Worm (Caenorhabditis elegans) whole organism, late embryonic: Measurements from ENCODE around the gene efhc-1.

Experiments
- C08G9.2 ChIP-seq: sonication (generic microtip); optimal IDR thresholded peaks from 2 replicates; lab custom pipeline; 2016; ENCODE audit warnings: mild to moderate bottlenecking, missing genetic modification characterization, moderate library complexity, missing compliant biosample characterization
- C38D4.7 ChIP-seq: fragments of 200-800 bp; sonication (Bioruptor generic); optimal IDR thresholded peaks from 2 replicates; lab custom pipeline; 2018; ENCODE audit warnings: mild to moderate bottlenecking, missing genetic modification characterization, moderate library complexity, missing compliant biosample characterization
- F13H6.1 ChIP-seq: sonication (generic microtip); optimal IDR thresholded peaks from 2 replicates; lab custom pipeline; 2016; ENCODE audit warnings: missing genetic modification characterization, missing compliant biosample characterization
- K09A11.1 ChIP-seq: sonication (generic microtip); optimal IDR thresholded peaks from 2 replicates; lab custom pipeline; 2017; ENCODE audit warnings: antibody characterized with exemption, mild to moderate bottlenecking, missing genetic modification characterization, missing compliant biosample characterization; ENCODE audit not compliant: insufficient read depth
- T23F11.4 ChIP-seq: fragments of 200-800 bp; sonication (Bioruptor generic); optimal IDR thresholded peaks from 2 replicates; lab custom pipeline; 2018; ENCODE audit warnings: mild to moderate bottlenecking, missing genetic modification characterization, missing compliant biosample characterization
- Y22D7AL.16 ChIP-seq: sonication (generic microtip); optimal IDR thresholded peaks from 2 replicates; lab custom pipeline; 2016; ENCODE audit warnings: missing genetic modification characterization, missing compliant biosample characterization
- ceh-14 ChIP-seq: sonication (generic microtip); optimal IDR thresholded peaks from 2 replicates; lab custom pipeline; 2016; ENCODE audit warnings: missing genotype, missing genetic modification characterization, missing compliant biosample characterization
- ceh-18 ChIP-seq: sonication (generic microtip); optimal IDR thresholded peaks from 2 replicates; lab custom pipeline; 2016; ENCODE audit warnings: missing genetic modification characterization, missing compliant biosample characterization
- ceh-19 ChIP-seq: fragments of 200-800 bp; sonication (Bioruptor generic); optimal IDR thresholded peaks from 2 replicates; lab custom pipeline; 2018; ENCODE audit warnings: mild to moderate bottlenecking, missing genetic modification characterization, missing compliant biosample characterization
- ceh-2 ChIP-seq: sonication (generic microtip); optimal IDR thresholded peaks from 2 replicates; lab custom pipeline; 2016; ENCODE audit warnings: missing genotype, missing genetic modification characterization, missing compliant biosample characterization
- ceh-30 ChIP-seq: fragments of 150-350 bp; optimal IDR thresholded peaks from 2 replicates; lab custom pipeline; 2014; ENCODE audit warnings: missing biosample characterization, missing genetic modification characterization
- ceh-34 ChIP-seq: sonication (generic microtip); optimal IDR thresholded peaks from 2 replicates; lab custom pipeline; 2016; ENCODE audit warnings: mild to moderate bottlenecking, missing genetic modification characterization, missing compliant biosample characterization
- ceh-45 ChIP-seq: fragments of 200-800 bp; sonication (Bioruptor generic); IDR thresholded peaks from 2 replicates; pipeline ENCODE4 v1.3.6; 2022; ENCODE audit warnings: missing genetic modification reagents, missing genetic modification characterization, missing compliant biosample characterization
- ceh-48 ChIP-seq: sonication (generic microtip); optimal IDR thresholded peaks from 2 replicates; lab custom pipeline; 2016; ENCODE audit warnings: missing genetic modification characterization, inconsistent platforms, missing compliant biosample characterization
- ceh-6 ChIP-seq: fragments of 200-800 bp; sonication (Bioruptor generic); optimal IDR thresholded peaks from 2 replicates; lab custom pipeline; 2018; ENCODE audit warnings: mild to moderate bottlenecking, missing genetic modification characterization, missing compliant biosample characterization
- ceh-9 ChIP-seq: sonication (generic microtip); optimal IDR thresholded peaks from 2 replicates; lab custom pipeline; 2016; ENCODE audit warnings: mild to moderate bottlenecking, missing genetic modification characterization, inconsistent platforms, missing compliant biosample characterization
- che-1 ChIP-seq: sonication (generic microtip); optimal IDR thresholded peaks from 2 replicates; lab custom pipeline; 2016; ENCODE audit warnings: mild to moderate bottlenecking, missing genetic modification characterization, missing compliant biosample characterization
- dmd-4 ChIP-seq: sonication (generic microtip); optimal IDR thresholded peaks from 2 replicates; lab custom pipeline; 2016; ENCODE audit warnings: borderline replicate concordance, missing genetic modification characterization, missing compliant biosample characterization
- dve-1 ChIP-seq: sonication (generic microtip); optimal IDR thresholded peaks from 2 replicates; lab custom pipeline; 2017; ENCODE audit warnings: antibody characterized with exemption, mild to moderate bottlenecking, missing genetic modification characterization, missing compliant biosample characterization
- elt-2 ChIP-seq: sonication (generic microtip); optimal IDR thresholded peaks from 2 replicates; lab custom pipeline; 2016; ENCODE audit warnings: missing genetic modification reagents, missing genetic modification characterization, missing compliant biosample characterization
- ets-4 ChIP-seq: sonication (generic microtip); optimal IDR thresholded peaks from 2 replicates; lab custom pipeline; 2016; ENCODE audit warnings: missing genetic modification characterization, missing compliant biosample characterization
- eyg-1 ChIP-seq: sonication (generic microtip); optimal IDR thresholded peaks from 2 replicates; lab custom pipeline; 2016; ENCODE audit warnings: missing genotype, missing genetic modification characterization, missing compliant biosample characterization
- fkh-10 ChIP-seq: fragments of 150-350 bp; optimal IDR thresholded peaks from 2 replicates; lab custom pipeline; 2014; ENCODE audit warnings: missing biosample characterization, missing genetic modification reagents, missing genetic modification characterization
- fkh-6 ChIP-seq: sonication (generic microtip); optimal IDR thresholded peaks from 2 replicates; lab custom pipeline; 2016; ENCODE audit warnings: missing genetic modification characterization, missing compliant biosample characterization
- gmeb-2 ChIP-seq: sonication (generic microtip); optimal IDR thresholded peaks from 2 replicates; lab custom pipeline; 2016; ENCODE audit warnings: missing genetic modification characterization, inconsistent platforms, missing compliant biosample characterization
- hlh-13 ChIP-seq: fragments of 200-800 bp; sonication (Bioruptor generic); optimal IDR thresholded peaks from 2 replicates; lab custom pipeline; 2018; ENCODE audit warnings: mild to moderate bottlenecking, missing genetic modification characterization, missing compliant biosample characterization
- hlh-15 ChIP-seq: sonication (generic microtip); optimal IDR thresholded peaks from 2 replicates; lab custom pipeline; 2016; ENCODE audit warnings: missing genetic modification characterization, missing compliant biosample characterization
- hlh-30 ChIP-seq: sonication (generic microtip); optimal IDR thresholded peaks from 2 replicates; lab custom pipeline; 2017; ENCODE audit warnings: antibody characterized with exemption, missing genetic modification characterization, missing compliant biosample characterization; ENCODE audit not compliant: insufficient read depth
- hlh-6 ChIP-seq: sonication (generic microtip); optimal IDR thresholded peaks from 2 replicates; lab custom pipeline; 2016; ENCODE audit warnings: missing genotype, missing genetic modification characterization, missing compliant biosample characterization
- hlh-8 ChIP-seq: sonication (generic microtip); optimal IDR thresholded peaks from 2 replicates; lab custom pipeline; 2016; ENCODE audit warnings: missing genotype, missing genetic modification characterization, missing compliant biosample characterization
- lim-6 ChIP-seq: sonication (generic microtip); optimal IDR thresholded peaks from 2 replicates; lab custom pipeline; 2016; ENCODE audit warnings: missing genetic modification characterization, missing compliant biosample characterization
- lin-11 ChIP-seq: fragments of 200-800 bp; sonication (Bioruptor generic); optimal IDR thresholded peaks from 2 replicates; lab custom pipeline; 2018; ENCODE audit warnings: mild to moderate bottlenecking, missing genetic modification characterization, missing compliant biosample characterization
- madf-2 ChIP-seq: sonication (generic microtip); optimal IDR thresholded peaks from 2 replicates; lab custom pipeline; 2017; ENCODE audit warnings: missing genetic modification characterization, missing compliant biosample characterization
- mec-3 ChIP-seq: sonication (generic microtip); optimal IDR thresholded peaks from 2 replicates; lab custom pipeline; 2016; ENCODE audit warnings: borderline replicate concordance, missing genetic modification characterization, missing compliant biosample characterization
- nhr-11 ChIP-seq: fragments of 150-350 bp; optimal IDR thresholded peaks from 2 replicates; lab custom pipeline; 2014; ENCODE audit warnings: missing biosample characterization, missing genetic modification characterization
- npax-4 ChIP-seq: sonication (generic microtip); optimal IDR thresholded peaks from 2 replicates; lab custom pipeline; 2016; ENCODE audit warnings: missing genetic modification characterization, missing compliant biosample characterization
- odd-2 ChIP-seq: sonication (generic microtip); optimal IDR thresholded peaks from 2 replicates; lab custom pipeline; 2017; ENCODE audit warnings: antibody characterized with exemption, mild to moderate bottlenecking, missing genetic modification characterization, missing compliant biosample characterization
- pag-3 ChIP-seq: sonication (generic microtip); optimal IDR thresholded peaks from 2 replicates; lab custom pipeline; 2016; ENCODE audit warnings: missing compliant biosample characterization, missing genetic modification characterization, borderline replicate concordance
- pat-9 ChIP-seq: fragments of 200-800 bp; sonication (Bioruptor generic); optimal IDR thresholded peaks from 2 replicates; lab custom pipeline; 2018; ENCODE audit warnings: mild to moderate bottlenecking, missing genetic modification characterization, moderate library complexity, missing compliant biosample characterization
- pax-1 ChIP-seq: fragments of 150-350 bp; optimal IDR thresholded peaks from 2 replicates; lab custom pipeline; 2014; ENCODE audit warnings: missing biosample characterization, missing genetic modification characterization
- pha-2 ChIP-seq: sonication (generic microtip); optimal IDR thresholded peaks from 2 replicates; lab custom pipeline; 2017; ENCODE audit warnings: mild to moderate bottlenecking, missing genetic modification characterization, missing compliant biosample characterization
- pha-4 ChIP-seq: fragments of 150-350 bp; optimal IDR thresholded peaks from 2 replicates; lab custom pipeline; 2018; ENCODE audit warnings: missing biosample characterization, missing genetic modification reagents, missing genetic modification characterization
- ref-2 ChIP-seq: sonication (generic microtip); optimal IDR thresholded peaks from 2 replicates; lab custom pipeline; 2016; ENCODE audit warnings: missing genetic modification characterization, missing compliant biosample characterization
- rnt-1 ChIP-seq: sonication (generic microtip); optimal IDR thresholded peaks from 2 replicates; lab custom pipeline; 2016; ENCODE audit warnings: missing genetic modification characterization, missing compliant biosample characterization
- sox-4 ChIP-seq: sonication (generic microtip); optimal IDR thresholded peaks from 2 replicates; lab custom pipeline; 2017; ENCODE audit warnings: mild to moderate bottlenecking, missing genetic modification characterization, inconsistent platforms, missing compliant biosample characterization
- tbx-2 ChIP-seq: sonication (generic microtip); optimal IDR thresholded peaks from 2 replicates; lab custom pipeline; 2016; ENCODE audit warnings: missing genetic modification characterization, missing compliant biosample characterization
- tbx-7 ChIP-seq: sonication (generic microtip); optimal IDR thresholded peaks from 2 replicates; lab custom pipeline; 2016; ENCODE audit warnings: missing genotype, missing genetic modification characterization, missing compliant biosample characterization
- ttx-3 ChIP-seq: sonication (generic microtip); optimal IDR thresholded peaks from 2 replicates; lab custom pipeline; 2016; ENCODE audit warnings: missing genetic modification reagents, missing genetic modification characterization, missing compliant biosample characterization
- unc-42 ChIP-seq: sonication (generic microtip); optimal IDR thresholded peaks from 2 replicates; lab custom pipeline; 2016; ENCODE audit warnings: missing genotype, missing genetic modification characterization, missing compliant biosample characterization
- unc-55 ChIP-seq: sonication (generic microtip); optimal IDR thresholded peaks from 2 replicates; lab custom pipeline; 2017; ENCODE audit warnings: missing biosample characterization, missing genetic modification reagents, missing genetic modification characterization
- unc-86 ChIP-seq: sonication (generic microtip); optimal IDR thresholded peaks from 2 replicates; lab custom pipeline; 2016; ENCODE audit warnings: missing genetic modification characterization, missing compliant biosample characterization
- zip-5 ChIP-seq: sonication (generic microtip); optimal IDR thresholded peaks from 2 replicates; lab custom pipeline; 2016; ENCODE audit warnings: missing genetic modification characterization, missing compliant biosample characterization

efhc-1 gene

ce11 chrX:10372556-10372955 lies 14.4 kb downstream of the efhc-1 start, which contains the start of gene Y49A10A.2 (continued):
- no peak for TF ChIP-seq unc-86 (tag; lab: Kevin White, UChicago)
- TF ChIP-seq C08G9.2: no peak
- no peak for TF ChIP-seq pag-3 (tag; lab: Kevin White, UChicago)
- no peak for TF ChIP-seq npax-4
- no peak for TF ChIP-seq ceh-9 (tag; lab: Kevin White, UChicago)
- no peak for TF ChIP-seq ttx-3
- no peak for TF ChIP-seq K09A11.1
- no peak for TF ChIP-seq Y22D7AL.16
- no peak for TF ChIP-seq lim-6 (tag; lab: Kevin White, UChicago)
- TF ChIP-seq mec-3 (tag; lab: Kevin White, UChicago): no peak
- no peak for TF ChIP-seq pha-2
- TF ChIP-seq ceh-45 (GFP tag; lab: Robert Waterston, UW): no peak
- peak; percentile 27 for TF ChIP-seq hlh-6 (tag; lab: Kevin White, UChicago)
- TF ChIP-seq lin-11 (tag; lab: Kevin White, UChicago): no peak
- no peak for TF ChIP-seq hlh-30 (tag; lab: Kevin White, UChicago)
- peak; percentile 62 for TF ChIP-seq hlh-8 (tag; lab: Kevin White, UChicago)
- TF ChIP-seq zip-5 (tag; lab: Kevin White, UChicago): no peak
- no peak for TF ChIP-seq pax-1 (tag; lab: Kevin White, UChicago)
- TF ChIP-seq pat-9: no peak
- no peak for TF ChIP-seq nhr-11 (tag; lab: Kevin White, UChicago)
- no peak for TF ChIP-seq ceh-48 (tag; lab: Kevin White, UChicago)
- TF ChIP-seq ets-4 (tag; lab: Kevin White, UChicago): no peak
- TF ChIP-seq C38D4.7 (GFP tag; lab: Kevin White, UChicago): no peak
- TF ChIP-seq ceh-6 (GFP tag; lab: Kevin White, UChicago): no peak
- no peak for TF ChIP-seq fkh-6
- no peak for TF ChIP-seq madf-2 (tag; lab: Kevin White, UChicago)
- no peak for TF ChIP-seq ceh-2
- TF ChIP-seq dve-1 (tag; lab: Kevin White, UChicago): no peak
- peak; percentile 53 for TF ChIP-seq elt-2 (tag; lab: Kevin White, UChicago)
- TF ChIP-seq eyg-1 (tag; lab: Kevin White, UChicago): no peak
- TF ChIP-seq tbx-2 (tag; lab: Kevin White, UChicago): peak; percentile 36
- TF ChIP-seq tbx-7 (tag; lab: Kevin White, UChicago): no peak
- no peak for TF ChIP-seq odd-2
- TF ChIP-seq T23F11.4 (GFP tag; lab: Kevin White, UChicago): no peak
- TF ChIP-seq pha-4: no peak
- no peak for TF ChIP-seq unc-55 (GFP tag; lab: Kevin White, UChicago)
- TF ChIP-seq rnt-1 (tag; lab: Kevin White, UChicago): peak; percentile 12
- no peak for TF ChIP-seq hlh-13 (GFP tag; lab: Kevin White, UChicago)
- no peak for TF ChIP-seq ceh-18 (tag; lab: Kevin White, UChicago)
- peak; percentile 13 for TF ChIP-seq ceh-14 (tag; lab: Kevin White, UChicago)
- TF ChIP-seq che-1 (tag; lab: Kevin White, UChicago): no peak
- TF ChIP-seq ref-2: peak; percentile 39
- no peak for TF ChIP-seq gmeb-2 (tag; lab: Kevin White, UChicago)
- peak; percentile 48 for TF ChIP-seq ceh-34
- no peak for TF ChIP-seq sox-4
- no peak for TF ChIP-seq hlh-15
- TF ChIP-seq fkh-10: no peak
- peak; percentile 45 for TF ChIP-seq unc-42 (tag; lab: Kevin White, UChicago)
- no peak for TF ChIP-seq dmd-4 (tag; lab: Kevin White, UChicago)
- no peak for TF ChIP-seq ceh-30 (tag; lab: Kevin White, UChicago)
- no peak for TF ChIP-seq ceh-19 (GFP tag; lab: Kevin White, UChicago)
- TF ChIP-seq F13H6.1 (tag; lab: Kevin White, UChicago): no peak
